Fruit fly (Drosophila melanogaster) whole organism, wandering third instar larva: Measurements from ENCODE around the gene grn.
A peak's percentile ranks its signal among the peaks of the same experiment; 100 is the strongest.

ENCODE experiments used
- CG9705 ChIP-seq: fragments of 200-800 bp; sonication (Bioruptor generic); optimal IDR thresholded peaks from 2 replicates; lab custom pipeline; 2018; ENCODE audit warnings: missing biosample characterization, mild to moderate bottlenecking, missing genetic modification characterization
- Dfd ChIP-seq: fragments of >200 bp; optimal IDR thresholded peaks from 2 replicates; lab custom pipeline; 2017; ENCODE audit warnings: missing biosample characterization, missing genetic modification characterization
- Dif ChIP-seq: fragments of 200-275, 200-300 bp; sonication (Bioruptor generic); optimal IDR thresholded peaks from 2 replicates; lab custom pipeline; 2018; ENCODE audit warnings: missing biosample characterization, missing genetic modification characterization; ENCODE audit not compliant: partially characterized antibody
- Jra ChIP-seq: sonication (Bioruptor generic); optimal IDR thresholded peaks from 2 replicates; lab custom pipeline; 2016; ENCODE audit warnings: missing biosample characterization, missing genetic modification characterization
- OdsH ChIP-seq: fragments of 200-800 bp; sonication (Bioruptor generic); optimal IDR thresholded peaks from 2 replicates; lab custom pipeline; 2016; ENCODE audit warnings: missing biosample characterization, mild to moderate bottlenecking, missing genetic modification characterization
- Rel ChIP-seq, 2 experiments: fragments of 200-800 bp; sonication (Bioruptor generic) in 1 of 2; optimal IDR thresholded peaks; 2 replicates in 1 of 2; 3 replicates in 1 of 2; lab custom pipeline; 2016 to 2019; ENCODE audit warnings: mild to moderate bottlenecking in 2 of 2, missing biosample characterization in 2 of 2, missing genetic modification characterization in 2 of 2, moderate library complexity in 1 of 2
- dmrt93B ChIP-seq: fragments of 200-800 bp; sonication (Bioruptor generic); optimal IDR thresholded peaks from 2 replicates; lab custom pipeline; 2018; ENCODE audit warnings: missing biosample characterization, mild to moderate bottlenecking, missing genetic modification characterization
- ey ChIP-seq: fragments of 200-800 bp; sonication (Bioruptor generic); optimal IDR thresholded peaks from 2 replicates; lab custom pipeline; 2016; ENCODE audit warnings: missing biosample characterization, missing genetic modification characterization
- lola ChIP-seq: fragments of >200 bp; optimal IDR thresholded peaks from 2 replicates; lab custom pipeline; 2017; ENCODE audit warnings: missing biosample characterization, missing genetic modification characterization
- pan ChIP-seq: fragments of >200 bp; optimal IDR thresholded peaks from 2 replicates; lab custom pipeline; 2017
- psq ChIP-seq: fragments of 200-800 bp; sonication (Bioruptor generic); optimal IDR thresholded peaks from 3 replicates; lab custom pipeline; 2017; ENCODE audit warnings: missing biosample characterization, mild to moderate bottlenecking, missing genetic modification characterization, moderate library complexity
- usp ChIP-seq: fragments of >200 bp; optimal IDR thresholded peaks from 2 replicates; lab custom pipeline; 2017; ENCODE audit warnings: missing biosample characterization, missing genetic modification characterization
- woc ChIP-seq: sonication (Bioruptor generic); optimal IDR thresholded peaks from 2 replicates; lab custom pipeline; 2016; ENCODE audit warnings: missing biosample characterization, mild to moderate bottlenecking, missing genetic modification characterization

DNA sequence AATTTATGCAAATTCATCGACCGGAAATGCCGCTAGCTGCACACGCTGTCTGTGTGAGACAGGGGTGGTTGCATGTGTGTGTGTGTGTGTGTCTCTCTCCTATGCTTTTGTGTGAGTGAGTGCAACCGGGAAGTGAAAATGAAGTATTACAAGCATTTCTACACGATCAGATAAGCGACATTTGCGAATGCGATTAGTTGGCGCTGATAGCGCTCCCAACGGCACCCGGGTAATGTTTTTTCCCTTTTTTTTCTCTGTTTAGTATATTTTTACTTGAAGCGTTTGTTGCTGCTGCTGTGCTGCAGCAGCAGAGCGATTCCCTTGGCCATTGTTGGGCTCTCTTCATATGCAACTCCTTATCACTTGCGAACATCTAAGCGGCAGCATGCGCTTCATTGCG is 31.2 kb downstream of the grn start:
- TF ChIP-seq lola (no peak), Rel (GFP tag; optimal IDR thresholded peaks at IDR 0.05; lab: Kevin White, UChicago) (no peak), Rel (tag; optimal IDR thresholded peaks at IDR 0.05; lab: Kevin White, UChicago) (peak; percentile 71), ey (GFP tag; lab: Kevin White, UChicago) (no peak), woc (no peak), Jra (no peak), psq (GFP tag; lab: Kevin White, UChicago) (no peak), usp (GFP tag; lab: Kevin White, UChicago) (no peak), Dif (GFP tag; lab: Kevin White, UChicago) (no peak), OdsH (GFP tag; lab: Kevin White, UChicago) (no peak), pan (lab: Kevin White, UChicago) (no peak), Dfd (no peak), CG9705 (GFP tag; lab: Kevin White, UChicago) (no peak), dmrt93B (GFP tag; lab: Kevin White, UChicago) (no peak)
